Worm (Caenorhabditis elegans) whole organism, L2 larva: Measurements from ENCODE around the gene F28C1.1.

Experiments
- C34F6.9 ChIP-seq: fragments of 150-350 bp; optimal IDR thresholded peaks from 2 replicates; lab custom pipeline; 2014; ENCODE audit warnings: missing biosample characterization, missing genetic modification characterization
- F13H6.1 ChIP-seq: sonication (generic microtip); optimal IDR thresholded peaks from 2 replicates; lab custom pipeline; 2016; ENCODE audit warnings: missing genetic modification characterization, missing compliant biosample characterization
- R02D3.7 ChIP-seq: fragments of 150-350 bp; optimal IDR thresholded peaks from 2 replicates; lab custom pipeline; 2014; ENCODE audit warnings: missing biosample characterization, missing genetic modification characterization
- Y55F3AM.14 ChIP-seq: fragments of 200-800 bp; sonication (Bioruptor generic); optimal IDR thresholded peaks from 2 replicates; lab custom pipeline; 2018; ENCODE audit warnings: mild to moderate bottlenecking, missing genetic modification characterization, missing compliant biosample characterization
- ZK546.5 ChIP-seq: sonication (generic microtip); optimal IDR thresholded peaks from 2 replicates; lab custom pipeline; 2017; ENCODE audit warnings: missing biosample characterization, missing genetic modification characterization
- alr-1 ChIP-seq: fragments of 150-350 bp; optimal IDR thresholded peaks from 2 replicates; lab custom pipeline; 2014; ENCODE audit warnings: missing biosample characterization, missing genetic modification characterization
- aly-2 ChIP-seq: fragments of 150-350 bp; optimal IDR thresholded peaks from 2 replicates; lab custom pipeline; 2014; ENCODE audit warnings: missing biosample characterization, missing genetic modification characterization
- ama-1 ChIP-seq: fragments of 150-350 bp; optimal IDR thresholded peaks from 2 replicates; lab custom pipeline; 2018; ENCODE audit warnings: inconsistent platforms
- blmp-1 ChIP-seq: sonication (generic microtip); optimal IDR thresholded peaks from 2 replicates; lab custom pipeline; 2017; ENCODE audit warnings: missing genetic modification characterization, mild to moderate bottlenecking, missing compliant biosample characterization, antibody characterized with exemption, moderate library complexity; ENCODE audit not compliant: insufficient read depth
- ceh-16 ChIP-seq: fragments of 150-350 bp; optimal IDR thresholded peaks from 2 replicates; lab custom pipeline; 2014; ENCODE audit warnings: missing biosample characterization, missing genetic modification characterization
- ceh-82 ChIP-seq: fragments of 150-350 bp; optimal IDR thresholded peaks from 2 replicates; lab custom pipeline; 2014; ENCODE audit warnings: missing biosample characterization, missing genetic modification characterization
- crh-2 ChIP-seq: sonication (generic microtip); optimal IDR thresholded peaks from 2 replicates; lab custom pipeline; 2017; ENCODE audit warnings: missing biosample characterization, missing genetic modification characterization
- dmd-4 ChIP-seq: sonication (generic microtip); optimal IDR thresholded peaks from 2 replicates; lab custom pipeline; 2017; ENCODE audit warnings: missing biosample characterization, missing genetic modification characterization
- elt-3 ChIP-seq: sonication (generic microtip); optimal IDR thresholded peaks from 2 replicates; lab custom pipeline; 2017; ENCODE audit warnings: missing biosample characterization, missing genetic modification characterization
- gmeb-1 ChIP-seq: fragments of 150-350 bp; optimal IDR thresholded peaks from 2 replicates; lab custom pipeline; 2014; ENCODE audit warnings: missing biosample characterization, missing genetic modification characterization
- lin-11 ChIP-seq: fragments of 150-350 bp; sonication (generic microtip); optimal IDR thresholded peaks from 2 replicates; lab custom pipeline; 2014; ENCODE audit warnings: missing biosample characterization, missing genetic modification characterization, inconsistent platforms, mixed read lengths
- lin-13 ChIP-seq: fragments of 150-350 bp; optimal IDR thresholded peaks from 2 replicates; lab custom pipeline; 2014; ENCODE audit warnings: missing biosample characterization, missing genetic modification reagents, missing genetic modification characterization
- lin-39 ChIP-seq: fragments of 150-350 bp; optimal IDR thresholded peaks from 2 replicates; lab custom pipeline; 2014; ENCODE audit warnings: missing biosample characterization, missing genetic modification reagents, missing genetic modification characterization
- lsy-2 ChIP-seq, 2 experiments: fragments of 150-350 bp in 1 of 2; sonication (generic microtip) in 1 of 2; optimal IDR thresholded peaks; 2 replicates each; lab custom pipeline; 2014 to 2017; ENCODE audit warnings: missing biosample characterization in 2 of 2, missing genetic modification characterization in 2 of 2
- mab-5 ChIP-seq: fragments of 150-350 bp; optimal IDR thresholded peaks from 2 replicates; lab custom pipeline; 2014; ENCODE audit warnings: missing biosample characterization, missing genetic modification characterization
- mbf-1 ChIP-seq: sonication (generic microtip); optimal IDR thresholded peaks from 2 replicates; lab custom pipeline; 2017; ENCODE audit warnings: missing biosample characterization, missing genetic modification characterization
- mdl-1 ChIP-seq, 2 experiments: fragments of 150-350 bp in 1 of 2; sonication (generic microtip) in 1 of 2; optimal IDR thresholded peaks; 2 replicates each; lab custom pipeline; 2017; ENCODE audit warnings: missing biosample characterization in 2 of 2, missing genetic modification characterization in 2 of 2
- nhr-10 ChIP-seq: sonication (generic microtip); optimal IDR thresholded peaks from 2 replicates; lab custom pipeline; 2017; ENCODE audit warnings: missing biosample characterization, missing genetic modification characterization
- nhr-11 ChIP-seq: fragments of 150-350 bp; optimal IDR thresholded peaks from 2 replicates; lab custom pipeline; 2014; ENCODE audit warnings: missing biosample characterization, missing genetic modification characterization
- nhr-129 ChIP-seq: fragments of 150-350 bp; optimal IDR thresholded peaks from 2 replicates; lab custom pipeline; 2014; ENCODE audit warnings: missing biosample characterization, missing genetic modification characterization
- nhr-21 ChIP-seq: fragments of 150-350 bp; optimal IDR thresholded peaks from 2 replicates; lab custom pipeline; 2014; ENCODE audit warnings: missing biosample characterization, missing genetic modification characterization
- nhr-25 ChIP-seq: fragments of 150-350 bp; sonication (generic microtip); optimal IDR thresholded peaks from 3 replicates; lab custom pipeline; 2014; ENCODE audit warnings: missing biosample characterization, missing genetic modification characterization
- nhr-6 ChIP-seq: fragments of 150-350 bp; optimal IDR thresholded peaks from 2 replicates; lab custom pipeline; 2014; ENCODE audit warnings: missing biosample characterization, missing genetic modification characterization
- nhr-77 ChIP-seq: fragments of 150-350 bp; optimal IDR thresholded peaks from 2 replicates; lab custom pipeline; 2014; ENCODE audit warnings: missing biosample characterization, missing genetic modification characterization
- peb-1 ChIP-seq: fragments of 150-350 bp; optimal IDR thresholded peaks from 2 replicates; lab custom pipeline; 2014; ENCODE audit warnings: missing biosample characterization, missing genetic modification characterization
- sem-4 ChIP-seq: fragments of 150-350 bp; optimal IDR thresholded peaks from 2 replicates; lab custom pipeline; 2014; ENCODE audit warnings: missing biosample characterization, missing genetic modification reagents, missing genetic modification characterization
- skn-1 ChIP-seq: sonication (generic microtip); optimal IDR thresholded peaks from 2 replicates; lab custom pipeline; 2017; ENCODE audit warnings: missing biosample characterization, missing genetic modification characterization
- sma-3 ChIP-seq: sonication (generic microtip); optimal IDR thresholded peaks from 2 replicates; lab custom pipeline; 2016; ENCODE audit warnings: missing genetic modification reagents, missing genetic modification characterization, missing compliant biosample characterization
- sma-9 ChIP-seq, 2 experiments: fragments of 150-350 bp in 1 of 2; sonication (generic microtip) in 1 of 2; optimal IDR thresholded peaks; 2 replicates each; lab custom pipeline; 2014 to 2016; ENCODE audit warnings: missing genetic modification characterization in 2 of 2, mild to moderate bottlenecking in 1 of 2, missing biosample characterization in 1 of 2, missing compliant biosample characterization in 1 of 2, missing genetic modification reagents in 1 of 2, moderate library complexity in 1 of 2
- snpc-4 ChIP-seq: fragments of 150-350 bp; optimal IDR thresholded peaks from 2 replicates; lab custom pipeline; 2014; ENCODE audit warnings: missing biosample characterization, missing genetic modification characterization
- unc-39 ChIP-seq: fragments of 150-350 bp; optimal IDR thresholded peaks from 2 replicates; lab custom pipeline; 2014; ENCODE audit warnings: missing biosample characterization, missing genetic modification characterization
- unc-55 ChIP-seq: fragments of 150-350 bp; sonication (generic microtip); optimal IDR thresholded peaks from 3 replicates; lab custom pipeline; 2014; ENCODE audit warnings: missing biosample characterization, missing genetic modification reagents, missing genetic modification characterization
- zag-1 ChIP-seq: fragments of 150-350 bp; optimal IDR thresholded peaks from 2 replicates; lab custom pipeline; 2014; ENCODE audit warnings: missing biosample characterization, missing genetic modification characterization
- ztf-1 ChIP-seq: fragments of 200-800 bp; sonication (Bioruptor generic); conservative IDR thresholded peaks from 2 replicates; pipeline ENCODE4 v1.3.6; 2022; ENCODE audit warnings: missing genetic modification characterization, missing compliant biosample characterization
- ztf-11 ChIP-seq: sonication (generic microtip); optimal IDR thresholded peaks from 2 replicates; lab custom pipeline; 2017; ENCODE audit warnings: missing biosample characterization, missing genetic modification characterization
- ztf-4 ChIP-seq: fragments of 150-350 bp; optimal IDR thresholded peaks from 2 replicates; lab custom pipeline; 2014; ENCODE audit warnings: missing biosample characterization, missing genetic modification characterization

Gene F28C1.1

ce11 chrV:12477139-12477538 lies 26.5 kb downstream of the F28C1.1 start:
- TF ChIP-seq crh-2 (tag; lab: Kevin White, UChicago) (no peak), aly-2 (tag; lab: Kevin White, UChicago) (no peak), ZK546.5 (no peak), snpc-4 (no peak), nhr-77 (no peak), mbf-1 (no peak), nhr-21 (tag; lab: Kevin White, UChicago) (no peak), ceh-16 (no peak), sma-9 (GFP tag; optimal IDR thresholded peaks at IDR 0.05; lab: Kevin White, UChicago) (no peak), sma-9 (tag; optimal IDR thresholded peaks at IDR 0.05; lab: Kevin White, UChicago) (no peak), F13H6.1 (peak; percentile 51), unc-39 (no peak), C34F6.9 (peak; percentile 30), sem-4 (tag; lab: Kevin White, UChicago) (no peak), blmp-1 (tag; lab: Kevin White, UChicago) (no peak), nhr-129 (tag; lab: Kevin White, UChicago) (peak; percentile 51), skn-1 (tag; lab: Kevin White, UChicago) (no peak), ceh-82 (tag; lab: Kevin White, UChicago) (no peak), zag-1 (tag; lab: Kevin White, UChicago) (no peak), ztf-11 (no peak)

- TF ChIP-seq ztf-1 (GFP tag; lab: Robert Waterston, UW) (no peak), ztf-11 (no peak), lin-39 (no peak), C34F6.9 (no peak), snpc-4 (no peak), lin-11 (no peak)
- TF ChIP-seq, all 48 proteins: peak for 0
These were observed 27.5 kb downstream of the F28C1.1 start, which contains the start of gene atn-1 for ce11 chrV:12478111-12478510. atn-1 (plus strand) TSS chrV:12478411.

ce11 chrV:12478990-12479389 lies 28.4 kb downstream of the F28C1.1 start:
- no peak for TF ChIP-seq sem-4 (tag; lab: Kevin White, UChicago)
- no peak for TF ChIP-seq blmp-1 (tag; lab: Kevin White, UChicago)
- peak in 1 of 2 experiments; percentile 28 for TF ChIP-seq lsy-2 (tag; optimal IDR thresholded peaks at IDR 0.05; lab: Kevin White, UChicago)
- no peak for TF ChIP-seq unc-55 (GFP tag; lab: Kevin White, UChicago)
- TF ChIP-seq nhr-129 (tag; lab: Kevin White, UChicago), result peak; percentile 47
- no peak for TF ChIP-seq elt-3 (tag; lab: Kevin White, UChicago)
- no peak for TF ChIP-seq R02D3.7
- peak; percentile 59 for TF ChIP-seq F13H6.1
- peak; percentile 17 for TF ChIP-seq sma-9 (GFP tag; optimal IDR thresholded peaks at IDR 0.05; lab: Kevin White, UChicago)
- no peak for TF ChIP-seq sma-9 (tag; optimal IDR thresholded peaks at IDR 0.05; lab: Kevin White, UChicago)
- no peak for TF ChIP-seq alr-1 (tag; lab: Kevin White, UChicago)
- no peak for TF ChIP-seq ztf-4
- no peak for TF ChIP-seq peb-1
- no peak for TF ChIP-seq nhr-25
- no peak for TF ChIP-seq ama-1 (lab: Kevin White, UChicago)
- no peak for TF ChIP-seq crh-2 (tag; lab: Kevin White, UChicago)
- TF ChIP-seq skn-1 (tag; lab: Kevin White, UChicago), result no peak
- TF ChIP-seq mab-5 (tag; lab: Kevin White, UChicago), result no peak
- TF ChIP-seq lin-13 (GFP tag; lab: Kevin White, UChicago), result no peak
- TF ChIP-seq C34F6.9, result peak; percentile 61
- TF ChIP-seq Y55F3AM.14, result no peak
- no peak for TF ChIP-seq gmeb-1 (tag; lab: Kevin White, UChicago)

ce11 chrV:12484585-12484984 lies 34.0 kb downstream of the F28C1.1 start, which contains the start of gene srt-39:
srt-39 (plus strand) TSS chrV:12484885.
- TF ChIP-seq unc-55 (GFP tag; lab: Kevin White, UChicago), result no peak
- TF ChIP-seq sma-3, result no peak
- no peak for TF ChIP-seq mdl-1 (tag; optimal IDR thresholded peaks at IDR 0.05; lab: Kevin White, UChicago)
- no peak for TF ChIP-seq ama-1 (lab: Kevin White, UChicago)
- TF ChIP-seq ztf-11, result no peak
- no peak for TF ChIP-seq nhr-77
- TF ChIP-seq crh-2 (tag; lab: Kevin White, UChicago), result no peak
- TF ChIP-seq blmp-1 (tag; lab: Kevin White, UChicago), result no peak
- TF ChIP-seq skn-1 (tag; lab: Kevin White, UChicago), result no peak
- TF ChIP-seq mab-5 (tag; lab: Kevin White, UChicago), result no peak
- no peak for TF ChIP-seq ceh-16
- no peak for TF ChIP-seq dmd-4 (tag; lab: Kevin White, UChicago)
- TF ChIP-seq alr-1 (tag; lab: Kevin White, UChicago), result no peak
- no peak for TF ChIP-seq nhr-11
- no peak for TF ChIP-seq nhr-10 (tag; lab: Kevin White, UChicago)
- TF ChIP-seq lin-13 (GFP tag; lab: Kevin White, UChicago), result no peak
- no peak for TF ChIP-seq nhr-129 (tag; lab: Kevin White, UChicago)
- TF ChIP-seq nhr-6 (tag; lab: Kevin White, UChicago), result no peak
- no peak for TF ChIP-seq gmeb-1 (tag; lab: Kevin White, UChicago)
- no peak for TF ChIP-seq sem-4 (tag; lab: Kevin White, UChicago)
